Fruit fly (Drosophila melanogaster): Measurements from ENCODE around the gene CG17294.
A peak's percentile ranks its signal among the peaks of the same experiment; 100 is the strongest.

The CG17294 gene

dm6 chr2L:8362273-8362954 lies 14.4 kb upstream of the CG17294 start, which contains the start of gene CG7627 (continued):
- TF ChIP-seq CG11902 (GFP tag; optimal IDR thresholded peaks at IDR 0.05): peak; percentile 61
- peak; percentile 52 for TF ChIP-seq Sox15 (GFP tag; optimal IDR thresholded peaks at IDR 0.05)
- TF ChIP-seq Blimp-1 (GFP tag; optimal IDR thresholded peaks at IDR 0.05): peak; percentile 46
- TF ChIP-seq dac (GFP tag; optimal IDR thresholded peaks at IDR 0.05): no peak
- peak; percentile 59 for TF ChIP-seq CG8319 (GFP tag; optimal IDR thresholded peaks at IDR 0.05)
- peak; percentile 58 for TF ChIP-seq Hr4 (GFP tag; optimal IDR thresholded peaks at IDR 0.05)
- peak; percentile 51 for TF ChIP-seq CG3032 (tag; optimal IDR thresholded peaks at IDR 0.05)
- TF ChIP-seq Eip75B (GFP tag; optimal IDR thresholded peaks at IDR 0.05): peak; percentile 58
- TF ChIP-seq vri (GFP tag; optimal IDR thresholded peaks at IDR 0.05): peak; percentile 77
- TF ChIP-seq svp (GFP tag): peak; percentile 96
- peak; percentile 70 for TF ChIP-seq Met (GFP tag; optimal IDR thresholded peaks at IDR 0.05)
- peak; percentile 47 for TF ChIP-seq dsx (GFP tag; optimal IDR thresholded peaks at IDR 0.05; ENCODE audit: poor library complexity, severe bottlenecking)
- TF ChIP-seq CG34406 (GFP tag; optimal IDR thresholded peaks at IDR 0.05): peak; percentile 51
- TF ChIP-seq CG32006 (GFP tag; optimal IDR thresholded peaks at IDR 0.05): peak; percentile 76
- peak; percentile 71 for TF ChIP-seq achi (GFP tag; optimal IDR thresholded peaks at IDR 0.05)
- TF ChIP-seq CG1621 (tag; optimal IDR thresholded peaks at IDR 0.05): peak; percentile 8

dm6 chr2L:8362955-8363285 lies 13.9 kb upstream of the CG17294 start:
- TF ChIP-seq fd85E (GFP tag; optimal IDR thresholded peaks at IDR 0.05): no peak
- TF ChIP-seq eg (GFP tag; IDR thresholded peaks at IDR 0.05): peak; percentile 6; the same call in 2 of the 3 replicates
- TF ChIP-seq salr (GFP tag; optimal IDR thresholded peaks at IDR 0.05): peak in 1 of 2 experiments; percentile 24

- TF ChIP-seq Hr4 (GFP tag; optimal IDR thresholded peaks at IDR 0.05) (no peak), Eip78C (GFP tag) (peak; percentile 59), salr (GFP tag; optimal IDR thresholded peaks at IDR 0.05) (no peak), OdsH (GFP tag; optimal IDR thresholded peaks at IDR 0.05) (no peak), Met (GFP tag; optimal IDR thresholded peaks at IDR 0.05) (peak; percentile 16), CG8119 (GFP tag; IDR thresholded peaks at IDR 0.05) (0 out of 3 replicates have a peak, but pooled peaks have one; percentile 18), lz (GFP tag; optimal IDR thresholded peaks at IDR 0.05) (peak; percentile 15), fd59A (GFP tag; optimal IDR thresholded peaks at IDR 0.05) (no peak), ss (GFP tag; optimal IDR thresholded peaks at IDR 0.05) (peak in 1 of 2 experiments; percentile 9), CG15336 (GFP tag; IDR thresholded peaks at IDR 0.05) (no peak), cyc (GFP tag; optimal IDR thresholded peaks at IDR 0.05) (no peak), vri (GFP tag; optimal IDR thresholded peaks at IDR 0.05) (no peak), Sox14 (GFP tag; optimal IDR thresholded peaks at IDR 0.05) (peak; percentile 34), achi (GFP tag; optimal IDR thresholded peaks at IDR 0.05) (peak; percentile 100), Hr39 (GFP tag; optimal IDR thresholded peaks at IDR 0.05) (peak; percentile 7), Smox (GFP tag; optimal IDR thresholded peaks at IDR 0.05) (peak; percentile 7), CG1621 (tag; optimal IDR thresholded peaks at IDR 0.05) (peak; percentile 49), CG11294 (GFP tag; IDR thresholded peaks at IDR 0.05) (no peak), topi (GFP tag; optimal IDR thresholded peaks at IDR 0.05) (peak; percentile 8), CG11902 (GFP tag; optimal IDR thresholded peaks at IDR 0.05) (no peak), CG31627 (GFP tag; optimal IDR thresholded peaks at IDR 0.05) (no peak), esn (GFP tag; optimal IDR thresholded peaks at IDR 0.05) (peak; percentile 36), eg (GFP tag; IDR thresholded peaks at IDR 0.05) (no peak), fkh (GFP tag; optimal IDR thresholded peaks at IDR 0.05) (peak; percentile 53), Gug (GFP tag; IDR thresholded peaks at IDR 0.05) (no peak), Blimp-1 (GFP tag; optimal IDR thresholded peaks at IDR 0.05) (no peak), CG6276 (GFP tag; optimal IDR thresholded peaks at IDR 0.05) (no peak)
Observed at dm6 chr2L:8364006-8364956, 12.6 kb upstream of the CG17294 start, which contains the start of the genes RpS13 and CSN8. TSS of gene RpS13 (minus strand) at chr2L:8364662. TSS of gene CSN8 (plus strand) at chr2L:8364855.

Data from whole organism, prepupa.